Fruit fly (Drosophila melanogaster): ENCODE results near the gene to.

Gene to

dm6 chr3R:25265589-25266201 lies 25.7 kb downstream of the to start, which contains the start of the genes GlnRS and RIOK2:
TSS of gene GlnRS (minus strand) at chr3R:25265721.
TSS of gene RIOK2 (plus strand) at chr3R:25265844.
- peak; percentile 65 for TF ChIP-seq CG17801 (GFP tag; optimal IDR thresholded peaks at IDR 0.05; ENCODE audit: partially characterized antibody)

DNA sequence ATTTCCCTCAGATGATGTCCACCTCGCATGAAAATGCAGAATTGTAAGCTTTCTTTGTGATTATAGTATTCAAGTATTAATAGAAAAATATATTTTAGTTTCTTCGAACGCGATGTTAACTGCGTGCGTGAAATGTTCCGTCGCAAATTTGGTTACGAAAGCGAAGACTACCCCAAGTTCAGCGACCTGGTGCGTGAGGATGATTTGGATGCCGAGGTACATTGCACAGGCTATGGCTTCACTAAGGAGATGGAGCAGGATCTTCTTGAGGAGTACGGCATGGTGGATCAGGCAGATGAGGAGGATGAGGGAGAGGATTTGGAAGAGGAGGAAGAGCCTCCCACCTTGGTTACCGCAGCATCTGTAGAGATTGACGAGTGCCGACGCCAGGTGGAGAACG lies 26.8 kb downstream of the to start:
- no peak for TF ChIP-seq CG17801 (GFP tag; optimal IDR thresholded peaks at IDR 0.05; ENCODE audit: partially characterized antibody)

DNA sequence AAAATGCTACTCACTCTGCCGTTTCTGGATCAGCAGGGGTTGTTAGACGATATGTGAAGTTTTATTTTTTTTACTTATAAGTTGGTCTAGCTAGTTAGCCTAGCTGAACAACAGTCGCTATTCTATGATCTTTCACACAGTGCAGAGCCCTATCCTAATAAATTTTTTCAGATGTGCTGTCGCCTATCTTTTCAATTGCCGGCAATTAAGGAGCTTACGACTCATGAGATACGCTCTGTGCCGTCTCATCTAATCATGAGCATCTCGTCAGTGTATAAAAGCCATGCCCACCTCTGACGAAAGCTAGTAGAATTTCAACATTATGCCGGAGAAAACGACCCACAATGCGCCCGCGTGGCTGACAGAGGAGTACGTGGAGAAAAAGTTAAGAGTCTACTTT lies 29.9 kb downstream of the to start, which contains the start of the genes CG11889 and CG11891:
CG11889 (plus strand) TSS at position 301 of the 400 bp plus-strand sequence.
CG11891 (plus strand) TSS at position 301 of the 400 bp plus-strand sequence.
- no peak for TF ChIP-seq CG17801 (GFP tag; optimal IDR thresholded peaks at IDR 0.05; ENCODE audit: partially characterized antibody)

- no peak for TF ChIP-seq CG17801 (GFP tag; optimal IDR thresholded peaks at IDR 0.05; ENCODE audit: partially characterized antibody)
Observed at dm6 chr3R:25273537-25273936, 33.6 kb downstream of the to start, which contains the start of gene CG11878. TSS of gene CG11878 (plus strand) at chr3R:25273837.

- TF ChIP-seq CG17801 (GFP tag; optimal IDR thresholded peaks at IDR 0.05; ENCODE audit: partially characterized antibody), result peak; percentile 77
Observed at dm6 chr3R:25275276-25275675, 35.3 kb downstream of the to start.

DNA sequence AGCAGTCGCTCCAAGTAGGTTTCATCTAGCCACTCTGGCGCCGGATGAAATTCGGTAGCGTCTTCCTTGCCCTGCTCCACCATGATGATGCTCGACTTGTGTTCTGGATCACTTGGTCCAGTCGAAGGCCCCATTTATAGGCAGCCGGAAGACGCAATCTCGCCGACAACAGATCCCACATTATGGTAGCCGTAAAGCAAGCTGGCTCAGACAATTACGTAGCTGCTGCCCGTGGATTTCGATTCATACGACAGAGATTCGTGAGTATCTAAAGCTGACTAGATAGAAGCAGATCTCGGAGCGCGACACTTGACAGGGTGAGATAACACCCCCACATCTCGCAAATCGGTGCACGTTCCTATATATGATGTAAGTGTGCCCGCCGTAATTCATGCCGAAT lies 37.1 kb downstream of the to start, which contains the start of gene CG10513:
CG10513 (minus strand) TSS at position 101 of the 400 bp plus-strand sequence.
- TF ChIP-seq CG17801 (GFP tag; optimal IDR thresholded peaks at IDR 0.05; ENCODE audit: partially characterized antibody), result no peak

DNA sequence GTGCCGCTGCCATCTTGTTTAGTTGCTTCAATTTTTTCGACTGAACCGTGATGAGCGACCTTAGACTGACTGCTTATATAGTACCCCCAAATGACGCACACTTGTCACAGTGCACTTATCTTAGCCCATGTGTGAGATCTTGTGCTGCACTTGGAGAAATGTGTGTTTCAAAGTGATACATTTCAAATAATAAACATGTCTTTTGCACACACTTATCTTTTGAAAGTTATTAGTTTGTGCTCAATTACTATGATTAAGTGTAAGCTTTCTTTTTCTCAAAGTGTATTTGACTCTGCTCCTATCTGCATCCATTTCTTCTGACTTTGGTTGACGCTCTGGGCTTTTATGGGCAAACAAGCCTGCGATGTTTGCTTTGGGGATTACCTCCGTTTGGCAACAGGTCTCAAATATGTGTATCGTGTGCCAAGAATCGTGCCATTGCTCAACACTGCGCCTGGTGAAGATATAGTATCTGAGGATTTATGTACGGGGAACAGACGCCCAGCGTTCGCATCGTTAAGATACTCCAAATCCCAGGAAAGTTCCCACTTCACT lies 39.9 kb downstream of the to start, which contains the start of gene CG10514:
CG10514 (minus strand) TSS at position 51 of the 555 bp plus-strand sequence.
- no peak for TF ChIP-seq CG17801 (GFP tag; optimal IDR thresholded peaks at IDR 0.05; ENCODE audit: partially characterized antibody)

DNA sequence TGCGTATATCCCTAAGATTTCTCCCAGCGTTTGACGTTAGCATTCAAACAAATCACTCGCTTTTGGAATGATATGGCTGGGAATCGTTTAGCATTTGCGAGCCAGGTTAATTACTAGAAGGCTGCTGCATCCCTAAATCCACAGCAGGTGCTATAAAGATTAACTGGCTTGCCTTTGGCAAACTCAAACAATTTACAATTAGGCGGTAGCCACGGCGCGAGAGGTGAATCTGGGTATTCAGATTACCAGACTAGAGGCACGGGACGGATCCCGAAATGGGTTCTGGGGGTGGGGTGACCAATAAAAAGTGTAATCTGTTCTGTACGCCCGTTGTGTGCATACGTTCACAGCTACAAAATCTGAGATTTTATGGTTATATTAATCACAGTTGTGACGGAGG lies 41.2 kb downstream of the to start, which contains the start of gene CG11892:
CG11892 (plus strand) TSS at position 384 of the 400 bp plus-strand sequence.
- peak; percentile 29 for TF ChIP-seq CG17801 (GFP tag; optimal IDR thresholded peaks at IDR 0.05; ENCODE audit: partially characterized antibody)

DNA sequence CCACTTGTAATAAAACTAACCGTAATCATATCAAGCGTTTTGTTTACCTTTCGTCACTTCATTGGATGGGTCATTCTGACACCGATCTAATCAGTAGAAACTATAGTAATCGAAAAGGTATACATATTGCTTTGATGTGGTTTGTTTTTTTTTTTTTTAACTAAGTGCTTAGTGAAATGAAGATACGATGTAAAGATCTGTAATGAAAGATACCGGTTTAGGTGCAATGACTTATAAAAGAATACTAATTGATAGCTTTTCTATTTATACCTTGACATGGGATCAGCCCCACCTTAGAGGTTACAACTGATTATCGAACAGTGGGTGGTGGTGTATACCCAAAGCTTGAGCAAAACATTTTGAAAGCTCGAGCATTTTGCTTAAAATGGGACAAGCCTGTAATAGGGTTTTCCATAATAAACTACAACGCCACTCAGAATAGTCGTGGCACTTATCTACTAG lies 43.3 kb downstream of the to start, which contains the start of gene CG31300:
CG31300 (plus strand) TSS at position 412 of the 462 bp plus-strand sequence.
- no peak for TF ChIP-seq CG17801 (GFP tag; optimal IDR thresholded peaks at IDR 0.05; ENCODE audit: partially characterized antibody)

- no peak for TF ChIP-seq CG17801 (GFP tag; optimal IDR thresholded peaks at IDR 0.05; ENCODE audit: partially characterized antibody)
Observed at dm6 chr3R:25285173-25285572, 45.2 kb downstream of the to start, which contains the start of gene CG31104. TSS of gene CG31104 (plus strand) at chr3R:25285473.

DNA sequence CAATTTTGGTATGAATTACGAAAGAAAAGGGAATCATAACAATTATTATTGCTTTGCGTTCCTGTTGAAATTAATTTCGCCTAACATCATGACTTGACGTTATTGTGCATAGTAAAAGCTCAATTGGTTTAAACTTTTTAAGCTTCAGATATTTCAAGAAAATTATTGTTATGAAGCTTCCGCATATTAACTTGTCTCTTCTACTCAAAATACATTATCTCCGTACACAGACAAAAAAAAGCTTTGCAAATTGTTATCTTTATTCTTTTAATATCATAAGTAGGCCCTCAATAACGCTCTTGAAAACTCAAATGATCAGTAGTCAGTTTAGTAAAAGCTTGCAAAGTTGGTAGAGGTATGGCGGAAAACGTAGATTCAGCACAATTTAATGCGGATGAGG lies 47.1 kb downstream of the to start, which contains the start of gene CG13658:
CG13658 (plus strand) TSS at position 347 of the 400 bp plus-strand sequence.
- peak; percentile 40 for TF ChIP-seq CG17801 (GFP tag; optimal IDR thresholded peaks at IDR 0.05; ENCODE audit: partially characterized antibody)

DNA sequence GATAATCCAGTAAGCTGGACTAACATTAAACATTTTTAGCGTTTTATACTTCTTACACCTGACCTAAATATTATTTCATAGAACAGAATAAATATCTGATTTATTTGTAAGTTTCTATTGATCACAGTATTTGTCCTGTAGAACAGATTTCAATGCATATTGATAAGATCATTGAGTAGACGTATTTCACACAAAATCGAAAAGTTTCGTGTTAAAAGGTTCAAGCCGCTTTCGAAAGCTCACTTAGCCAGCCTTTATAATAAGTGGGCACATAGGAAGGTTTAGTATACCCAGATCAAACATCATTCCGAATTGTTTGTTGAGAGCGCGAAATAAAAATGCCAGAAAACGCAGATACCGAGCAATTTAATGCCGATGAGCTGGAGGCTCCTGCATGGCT lies 49.6 kb downstream of the to start, which contains the start of gene CG11893:
CG11893 (plus strand) TSS at position 301 of the 400 bp plus-strand sequence.
- no peak for TF ChIP-seq CG17801 (GFP tag; optimal IDR thresholded peaks at IDR 0.05; ENCODE audit: partially characterized antibody)

All from ovary, adult (tissue).